Worm (Caenorhabditis elegans) whole organism, mixed stage, embryonic: Measurements from ENCODE around the gene T06C12.12.

Experiments used
- M03D4.4 ChIP-seq: sonication (generic microtip); optimal IDR thresholded peaks from 2 replicates; lab custom pipeline; 2017; ENCODE audit warnings: mild to moderate bottlenecking, missing genetic modification characterization, missing compliant biosample characterization
- elt-3 ChIP-seq: fragments of 150-350 bp; optimal IDR thresholded peaks from 2 replicates; lab custom pipeline; 2014; ENCODE audit warnings: missing biosample characterization, missing genetic modification characterization
- ham-2 ChIP-seq: fragments of 200-800 bp; sonication (Bioruptor generic); optimal IDR thresholded peaks from 2 replicates; lab custom pipeline; 2018; ENCODE audit warnings: mild to moderate bottlenecking, missing genetic modification characterization, missing compliant biosample characterization
- lin-13 ChIP-seq: fragments of 150-350 bp; optimal IDR thresholded peaks from 2 replicates; lab custom pipeline; 2014; ENCODE audit warnings: missing biosample characterization, missing genetic modification characterization
- lsy-2 ChIP-seq: fragments of 150-350 bp; optimal IDR thresholded peaks from 2 replicates; lab custom pipeline; 2014; ENCODE audit warnings: missing biosample characterization, missing genetic modification characterization
- mab-5 ChIP-seq: fragments of 150-350 bp; optimal IDR thresholded peaks from 2 replicates; lab custom pipeline; 2014; ENCODE audit warnings: missing biosample characterization, missing genetic modification characterization
- mep-1 ChIP-seq: fragments of 150-350 bp; optimal IDR thresholded peaks from 2 replicates; lab custom pipeline; 2017; ENCODE audit warnings: missing biosample characterization, missing genetic modification reagents, missing genetic modification characterization, inconsistent platforms
- nhr-28 ChIP-seq: fragments of 150-350 bp; optimal IDR thresholded peaks from 2 replicates; lab custom pipeline; 2014; ENCODE audit warnings: missing biosample characterization, missing genetic modification characterization
- pha-4 ChIP-seq: fragments of 150-350 bp; optimal IDR thresholded peaks from 2 replicates; lab custom pipeline; 2018; ENCODE audit warnings: missing biosample characterization, missing genetic modification reagents, missing genetic modification characterization
- ztf-11 ChIP-seq: fragments of 150-350 bp; optimal IDR thresholded peaks from 2 replicates; lab custom pipeline; 2014; ENCODE audit warnings: missing biosample characterization, missing genetic modification characterization

- TF ChIP-seq ham-2 (GFP tag; lab: Kevin White, UChicago) (no peak), M03D4.4 (no peak), ztf-11 (tag; lab: Kevin White, UChicago) (no peak), pha-4 (no peak), mab-5 (tag; lab: Kevin White, UChicago) (no peak), mep-1 (tag; lab: Kevin White, UChicago) (no peak), lsy-2 (tag; lab: Kevin White, UChicago) (no peak), nhr-28 (tag; lab: Kevin White, UChicago) (no peak), elt-3 (no peak), lin-13 (tag; lab: Kevin White, UChicago) (no peak)
Observed at ce11 chrV:15880705-15881104, 11.2 kb upstream of the T06C12.12 start.
